Worm (Caenorhabditis elegans) whole organism, midembryonic: ENCODE measurements around the gene zim-2.

Source experiments
- T22C8.4 ChIP-seq: fragments of 200-800 bp; sonication (Bioruptor generic); IDR thresholded peaks from 2 replicates; pipeline ENCODE4 v1.3.6; 2022; ENCODE audit warnings: missing genetic modification characterization, missing compliant biosample characterization
- cog-1 ChIP-seq: sonication (generic microtip); optimal IDR thresholded peaks from 2 replicates; lab custom pipeline; 2016; ENCODE audit warnings: missing genetic modification characterization, missing compliant biosample characterization
- flt-1 ChIP-seq: fragments of 200-800 bp; sonication (Bioruptor generic); IDR thresholded peaks from 2 replicates; pipeline ENCODE4 v1.3.6; 2022; ENCODE audit warnings: missing genetic modification characterization, missing compliant biosample characterization
- klf-2 ChIP-seq: fragments of 200-800 bp; sonication (Bioruptor generic); conservative IDR thresholded peaks from 2 replicates; pipeline ENCODE4 v1.3.6; 2022; ENCODE audit warnings: missing genetic modification reagents, missing genetic modification characterization, missing compliant biosample characterization
- med-1 ChIP-seq: sonication (generic microtip); optimal IDR thresholded peaks from 2 replicates; lab custom pipeline; 2017; ENCODE audit warnings: missing genetic modification characterization, mild to moderate bottlenecking, missing compliant biosample characterization, antibody characterized with exemption, missing genetic modification reagents; ENCODE audit not compliant: insufficient read depth
- ref-1 ChIP-seq: fragments of 200-800 bp; sonication (Bioruptor generic); conservative IDR thresholded peaks from 2 replicates; pipeline ENCODE4 v1.3.6; 2022; ENCODE audit warnings: missing genetic modification reagents, missing genetic modification characterization, missing compliant biosample characterization
- tab-1 ChIP-seq: fragments of 200-800 bp; sonication (Bioruptor generic); IDR thresholded peaks from 2 replicates; pipeline ENCODE4 v1.3.6; 2022; ENCODE audit warnings: missing genetic modification characterization, missing compliant biosample characterization
- ztf-23 ChIP-seq: fragments of 200-800 bp; sonication (Bioruptor generic); IDR thresholded peaks from 2 replicates; pipeline ENCODE4 v1.3.6; 2022; ENCODE audit warnings: missing genetic modification reagents, missing genetic modification characterization, missing compliant biosample characterization

- TF ChIP-seq flt-1: no peak
- TF ChIP-seq cog-1 (tag; lab: Kevin White, UChicago): no peak
- no peak for TF ChIP-seq T22C8.4 (GFP tag; lab: Robert Waterston, UW)
- no peak for TF ChIP-seq med-1 (GFP tag; lab: Kevin White, UChicago)
- TF ChIP-seq tab-1 (GFP tag; lab: Robert Waterston, UW): no peak
- no peak for TF ChIP-seq klf-2 (GFP tag; lab: Robert Waterston, UW)
- no peak for TF ChIP-seq ztf-23 (GFP tag; lab: Robert Waterston, UW)
- no peak for TF ChIP-seq ref-1 (GFP tag; lab: Robert Waterston, UW)
Observed at ce11 chrIV:10584237-10584636, 29.2 kb downstream of the zim-2 start, which contains the start of gene oac-8.
